Worm (Caenorhabditis elegans) whole organism, mixed stage, embryonic: ENCODE measurements around the gene ckb-2.

Experiments
- mep-1 ChIP-seq: fragments of 150-350 bp; optimal IDR thresholded peaks from 2 replicates; lab custom pipeline; 2017; ENCODE audit warnings: missing biosample characterization, missing genetic modification reagents, missing genetic modification characterization, inconsistent platforms
- nhr-12 ChIP-seq: fragments of 150-350 bp; optimal IDR thresholded peaks from 2 replicates; lab custom pipeline; 2014; ENCODE audit warnings: missing biosample characterization, missing genetic modification characterization
- nhr-28 ChIP-seq: fragments of 150-350 bp; optimal IDR thresholded peaks from 2 replicates; lab custom pipeline; 2014; ENCODE audit warnings: missing biosample characterization, missing genetic modification characterization
- snpc-4 ChIP-seq: fragments of 150-350 bp; optimal IDR thresholded peaks from 2 replicates; lab custom pipeline; 2014; ENCODE audit warnings: missing biosample characterization, missing genetic modification characterization
- unc-39 ChIP-seq: fragments of 150-350 bp; optimal IDR thresholded peaks from 2 replicates; lab custom pipeline; 2014; ENCODE audit warnings: missing biosample characterization, missing genetic modification characterization
- unc-62 ChIP-seq: fragments of 150-350 bp; optimal IDR thresholded peaks from 2 replicates; lab custom pipeline; 2014; ENCODE audit warnings: missing biosample characterization, missing genetic modification reagents, missing genetic modification characterization
- ztf-11 ChIP-seq: fragments of 150-350 bp; optimal IDR thresholded peaks from 2 replicates; lab custom pipeline; 2014; ENCODE audit warnings: missing biosample characterization, missing genetic modification characterization

- TF ChIP-seq ztf-11 (tag; lab: Kevin White, UChicago) = no peak
- no peak for TF ChIP-seq unc-39
- no peak for TF ChIP-seq mep-1 (tag; lab: Kevin White, UChicago)
- TF ChIP-seq snpc-4 (tag; lab: Kevin White, UChicago) = no peak
- peak; percentile 98 for TF ChIP-seq unc-62 (GFP tag; lab: Kevin White, UChicago)
- TF ChIP-seq nhr-12 = no peak
- TF ChIP-seq nhr-28 (tag; lab: Kevin White, UChicago) = no peak
Observed at ce11 chrIII:4358345-4358744, 9.4 kb upstream of the ckb-2 start.
